Worm (Caenorhabditis elegans) whole organism, L4/young adult: Measurements from ENCODE around the gene Y55D5A.4.

Source experiments
- W03F9.2 ChIP-seq: fragments of 150-350 bp; optimal IDR thresholded peaks from 2 replicates; lab custom pipeline; 2014; ENCODE audit warnings: missing biosample characterization, missing genetic modification characterization
- him-1 ChIP-seq: sonication (generic microtip); optimal IDR thresholded peaks from 2 replicates; lab custom pipeline; 2016; ENCODE audit warnings: missing genotype, missing genetic modification reagents, missing genetic modification characterization, missing compliant biosample characterization

DNA sequence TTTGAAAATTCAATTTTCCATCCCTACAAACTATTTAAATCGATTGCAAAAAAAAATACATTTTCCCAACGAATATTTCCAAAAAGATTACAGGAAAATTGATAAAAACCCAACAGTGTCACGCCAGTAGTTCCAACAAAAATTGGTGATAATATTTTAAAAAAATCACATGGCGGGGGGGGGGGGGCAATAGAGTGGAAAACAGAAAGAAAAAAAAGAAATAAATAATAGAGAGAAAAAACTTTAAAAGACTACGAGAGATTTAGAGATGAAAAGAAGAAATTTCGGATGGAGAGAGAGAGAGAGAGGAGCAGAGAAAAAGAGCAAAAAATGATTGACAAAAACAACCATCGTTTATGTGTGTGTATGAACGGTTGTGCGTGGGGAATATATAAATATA lies 44.6 kb upstream of the Y55D5A.4 start:
- TF ChIP-seq him-1 (tag; lab: Kevin White, UChicago) (no peak), W03F9.2 (tag; lab: Kevin White, UChicago) (no peak)
